Fruit fly (Drosophila melanogaster): Measurements from ENCODE around the gene CG12075.

The CG12075 gene

dm6 chrX:8900094-8900493 lies 62.0 kb downstream of the CG12075 start, which contains the start of gene Uros1:
Uros1 (minus strand) TSS chrX:8900264.
- TF ChIP-seq CG17801 (GFP tag; optimal IDR thresholded peaks at IDR 0.05; ENCODE audit: partially characterized antibody), result no peak

DNA sequence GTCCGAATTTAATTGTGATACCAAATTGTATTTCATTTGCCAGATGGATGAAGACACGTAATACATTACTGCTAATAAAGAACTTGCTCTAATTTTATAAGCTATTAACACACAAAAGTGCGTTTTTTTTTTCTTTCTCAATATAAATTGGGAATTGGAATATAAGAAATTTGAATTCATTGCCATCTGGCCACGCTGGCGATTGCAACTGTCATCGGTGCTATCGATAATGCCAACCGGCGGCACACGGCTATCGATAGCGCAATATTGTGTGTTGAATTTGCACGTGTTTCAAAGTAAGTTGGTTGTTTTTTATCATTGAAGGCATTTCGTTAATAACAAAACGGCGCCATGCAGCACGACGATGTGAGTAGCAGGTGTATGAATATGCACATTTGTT lies 63.3 kb downstream of the CG12075 start, which contains the start of gene Rbm13:
Rbm13 (plus strand) TSS at position 253 of the 400 bp plus-strand sequence.
- TF ChIP-seq CG17801 (GFP tag; optimal IDR thresholded peaks at IDR 0.05; ENCODE audit: partially characterized antibody), result no peak

DNA sequence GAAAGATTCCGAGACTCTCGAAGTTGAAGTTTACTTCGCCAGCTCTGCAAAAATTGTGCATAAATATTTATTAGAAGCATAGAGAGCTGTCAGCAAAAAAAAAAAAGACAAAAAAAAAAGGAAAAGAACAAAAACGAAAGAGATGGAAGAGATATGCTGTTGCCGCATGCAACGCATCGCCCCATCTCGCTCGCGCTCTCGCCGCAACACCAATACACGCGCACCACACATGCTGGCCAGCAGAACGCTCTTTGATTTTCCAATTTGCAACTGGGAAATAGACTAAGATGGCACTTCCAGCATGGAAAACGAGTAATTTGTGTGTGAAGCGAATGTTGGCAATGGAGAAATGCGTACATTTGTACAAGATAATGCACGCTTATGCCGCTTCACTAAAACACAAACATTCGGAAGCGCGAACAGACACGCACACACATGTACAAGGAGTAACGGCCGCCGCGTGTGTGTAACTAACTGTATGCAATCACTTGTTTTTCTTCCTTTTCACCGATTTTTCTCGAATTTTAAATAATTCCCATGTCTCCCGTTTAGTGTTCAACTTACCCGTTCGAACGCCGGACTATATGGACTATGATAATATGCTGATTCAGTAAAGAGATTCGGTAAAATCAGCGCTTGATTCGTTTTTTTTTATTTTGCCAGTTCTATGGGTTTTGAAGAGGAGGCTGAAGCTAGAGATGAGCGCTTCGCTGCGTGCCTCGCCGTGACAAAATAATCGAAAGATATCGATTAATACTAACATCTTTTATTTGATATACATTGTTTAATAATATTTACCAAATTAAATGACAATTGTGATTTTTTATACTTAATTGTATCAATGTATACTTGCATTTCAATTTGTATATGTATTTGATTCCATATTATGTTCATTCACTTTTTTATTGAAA lies 67.7 kb downstream of the CG12075 start:
- no peak for TF ChIP-seq CG17801 (GFP tag; optimal IDR thresholded peaks at IDR 0.05; ENCODE audit: partially characterized antibody)

- TF ChIP-seq CG17801 (GFP tag; optimal IDR thresholded peaks at IDR 0.05; ENCODE audit: partially characterized antibody), result no peak
These were observed 68.9 kb downstream of the CG12075 start, which contains the start of gene rdgA for dm6 chrX:8906805-8907546. rdgA (plus strand) TSS chrX:8907068.

DNA sequence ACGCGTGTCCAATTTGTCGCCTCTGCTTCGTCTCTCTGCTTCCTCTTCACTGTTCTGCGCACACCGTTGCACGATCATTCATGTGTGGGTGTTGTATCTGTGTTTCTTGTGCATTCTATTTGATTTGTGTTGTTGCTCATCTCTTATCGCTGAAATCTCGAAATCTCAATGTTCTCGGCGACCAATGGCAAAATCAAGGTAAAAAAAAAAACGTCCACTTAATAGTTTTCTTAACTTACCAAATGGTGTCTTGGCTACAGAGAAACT lies 69.4 kb downstream of the CG12075 start:
- TF ChIP-seq CG17801 (GFP tag; optimal IDR thresholded peaks at IDR 0.05; ENCODE audit: partially characterized antibody), result no peak

dm6 chrX:8908137-8908536 lies 70.0 kb downstream of the CG12075 start:
- TF ChIP-seq CG17801 (GFP tag; optimal IDR thresholded peaks at IDR 0.05; ENCODE audit: partially characterized antibody), result no peak

- no peak for TF ChIP-seq CG17801 (GFP tag; optimal IDR thresholded peaks at IDR 0.05; ENCODE audit: partially characterized antibody)
These were observed 73.8 kb downstream of the CG12075 start for dm6 chrX:8911878-8912277.
